Worm (Caenorhabditis elegans) whole organism, young adult: Measurements from ENCODE around the gene ZK1248.20.

Experiments used
- B0019.2 ChIP-seq: fragments of 200-800 bp; sonication (Bioruptor generic); conservative IDR thresholded peaks from 2 replicates; pipeline ENCODE4 v1.3.6; 2022; ENCODE audit warnings: missing genetic modification reagents, missing genetic modification characterization, missing compliant biosample characterization
- B0035.1 ChIP-seq: sonication (generic microtip); optimal IDR thresholded peaks from 2 replicates; lab custom pipeline; 2016; ENCODE audit warnings: missing genetic modification characterization, mild to moderate bottlenecking, missing compliant biosample characterization, missing genotype, missing genetic modification reagents
- B0261.1 ChIP-seq: sonication (generic microtip); optimal IDR thresholded peaks from 2 replicates; lab custom pipeline; 2016; ENCODE audit warnings: mild to moderate bottlenecking, missing genetic modification characterization, moderate library complexity, missing compliant biosample characterization
- C17E4.6 ChIP-seq: fragments of 200-800 bp; sonication (Bioruptor generic); IDR thresholded peaks from 2 replicates; pipeline ENCODE4 v1.3.6; 2022; ENCODE audit warnings: missing genetic modification reagents, missing genetic modification characterization, missing compliant biosample characterization
- D2030.7 ChIP-seq: fragments of 200-800 bp; sonication (Bioruptor generic); IDR thresholded peaks from 2 replicates; pipeline ENCODE4 v1.3.6; 2022; ENCODE audit warnings: missing genetic modification reagents, missing genetic modification characterization, missing compliant biosample characterization
- F10E7.11 ChIP-seq: sonication (generic microtip); optimal IDR thresholded peaks from 2 replicates; lab custom pipeline; 2017; ENCODE audit warnings: mild to moderate bottlenecking, missing genetic modification characterization, moderate library complexity, missing compliant biosample characterization
- F33H1.4 ChIP-seq: fragments of 200-800 bp; sonication (Bioruptor generic); IDR thresholded peaks from 2 replicates; pipeline ENCODE4 v1.3.6; 2022; ENCODE audit warnings: missing genetic modification reagents, missing genetic modification characterization, missing compliant biosample characterization
- F37B4.10 ChIP-seq: fragments of 200-800 bp; sonication (Bioruptor generic); IDR thresholded peaks from 2 replicates; pipeline ENCODE4 v1.3.6; 2022; ENCODE audit warnings: missing genetic modification characterization, missing compliant biosample characterization
- F55B11.4 ChIP-seq: sonication (generic microtip); optimal IDR thresholded peaks from 2 replicates; lab custom pipeline; 2016; ENCODE audit warnings: missing compliant biosample characterization, missing genetic modification characterization, borderline replicate concordance; ENCODE audit not compliant: insufficient read depth
- Y53F4B.3 ChIP-seq: fragments of 200-800 bp; sonication (Bioruptor generic); IDR thresholded peaks from 2 replicates; pipeline ENCODE4 v1.3.6; 2022; ENCODE audit warnings: missing genetic modification reagents, missing genetic modification characterization, missing compliant biosample characterization
- akir-1 ChIP-seq: fragments of 200-800 bp; sonication (Bioruptor generic); optimal IDR thresholded peaks from 2 replicates; lab custom pipeline; 2018; ENCODE audit warnings: mild to moderate bottlenecking, missing genetic modification characterization, moderate library complexity, missing compliant biosample characterization
- atf-7 ChIP-seq: sonication (generic microtip); optimal IDR thresholded peaks from 2 replicates; lab custom pipeline; 2017; ENCODE audit warnings: mild to moderate bottlenecking, missing genetic modification characterization, missing compliant biosample characterization
- attf-6 ChIP-seq: fragments of 200-800 bp; sonication (Bioruptor generic); IDR thresholded peaks from 2 replicates; pipeline ENCODE4 v1.3.6; 2022; ENCODE audit warnings: missing genetic modification reagents, missing genetic modification characterization, missing compliant biosample characterization
- bed-2 ChIP-seq: fragments of 200-800 bp; sonication (Bioruptor generic); IDR thresholded peaks from 2 replicates; pipeline ENCODE4 v1.3.6; 2022; ENCODE audit warnings: missing genetic modification reagents, missing genetic modification characterization, missing compliant biosample characterization
- ccch-3 ChIP-seq: fragments of 200-800 bp; sonication (Bioruptor generic); optimal IDR thresholded peaks from 2 replicates; lab custom pipeline; 2018; ENCODE audit warnings: mild to moderate bottlenecking, missing genetic modification characterization, missing compliant biosample characterization
- cebp-1 ChIP-seq, 2 experiments: fragments of 200-800 bp in 1 of 2; sonication (Bioruptor generic) in 1 of 2; sonication (generic microtip) in 1 of 2; IDR thresholded peaks in 1 of 2; optimal IDR thresholded peaks in 1 of 2; 2 replicates each; pipeline versions ENCODE4 v1.3.6 to Lab custom; 2017 to 2022; ENCODE audit warnings: missing compliant biosample characterization in 2 of 2, missing genetic modification characterization in 2 of 2, mild to moderate bottlenecking in 1 of 2, missing genetic modification reagents in 1 of 2, moderate library complexity in 1 of 2
- ceh-27 ChIP-seq: fragments of 200-800 bp; sonication (Bioruptor generic); optimal IDR thresholded peaks from 2 replicates; lab custom pipeline; 2018; ENCODE audit warnings: mild to moderate bottlenecking, missing genetic modification characterization, moderate library complexity, missing compliant biosample characterization
- ceh-79 ChIP-seq: sonication (generic microtip); optimal IDR thresholded peaks from 2 replicates; lab custom pipeline; 2017; ENCODE audit warnings: mild to moderate bottlenecking, missing genetic modification characterization, missing compliant biosample characterization
- egrh-3 ChIP-seq: fragments of 200-800 bp; sonication (Bioruptor generic); IDR thresholded peaks from 2 replicates; pipeline ENCODE4 v1.3.6; 2022; ENCODE audit warnings: missing genetic modification reagents, missing genetic modification characterization, missing compliant biosample characterization
- fkh-3 ChIP-seq: sonication (generic microtip); optimal IDR thresholded peaks from 2 replicates; lab custom pipeline; 2016; ENCODE audit warnings: mild to moderate bottlenecking, missing genetic modification characterization, missing compliant biosample characterization
- hlh-12 ChIP-seq: sonication (generic microtip); optimal IDR thresholded peaks from 2 replicates; lab custom pipeline; 2016; ENCODE audit warnings: missing genetic modification characterization, missing compliant biosample characterization
- hmg-1.2 ChIP-seq: fragments of 200-800 bp; sonication (Bioruptor generic); IDR thresholded peaks from 2 replicates; pipeline ENCODE4 v1.3.6; 2022; ENCODE audit warnings: missing genetic modification reagents, missing genetic modification characterization, missing compliant biosample characterization
- hsf-1 ChIP-seq: fragments of 200-800 bp; sonication (Bioruptor generic); IDR thresholded peaks from 2 replicates; pipeline ENCODE4 v1.3.6; 2022; ENCODE audit warnings: missing genetic modification reagents, missing genetic modification characterization, missing compliant biosample characterization
- let-526 ChIP-seq: fragments of 200-800 bp; sonication (Bioruptor generic); IDR thresholded peaks from 2 replicates; pipeline ENCODE4 v1.3.6; 2022; ENCODE audit warnings: missing genetic modification reagents, missing genetic modification characterization, missing compliant biosample characterization
- lir-1 ChIP-seq: fragments of 200-800 bp; sonication (Bioruptor generic); conservative IDR thresholded peaks from 2 replicates; pipeline ENCODE4 v1.3.6; 2022; ENCODE audit warnings: missing genetic modification reagents, missing genetic modification characterization, missing compliant biosample characterization
- madf-8 ChIP-seq: fragments of 200-800 bp; sonication (Bioruptor generic); conservative IDR thresholded peaks from 2 replicates; pipeline ENCODE4 v1.3.6; 2022; ENCODE audit warnings: missing genetic modification reagents, missing genetic modification characterization, missing compliant biosample characterization
- mel-28 ChIP-seq: sonication (generic microtip); optimal IDR thresholded peaks from 2 replicates; lab custom pipeline; 2016; ENCODE audit warnings: borderline replicate concordance, mild to moderate bottlenecking, missing genetic modification characterization, missing compliant biosample characterization
- nfyb-1 ChIP-seq: fragments of 200-800 bp; sonication (Bioruptor generic); IDR thresholded peaks from 2 replicates; pipeline ENCODE4 v1.3.6; 2022; ENCODE audit warnings: missing genetic modification reagents, missing genetic modification characterization, missing compliant biosample characterization
- nhr-179 ChIP-seq: sonication (generic microtip); optimal IDR thresholded peaks from 2 replicates; lab custom pipeline; 2016; ENCODE audit warnings: mild to moderate bottlenecking, missing genetic modification characterization, missing compliant biosample characterization
- nhr-27 ChIP-seq: fragments of 200-800 bp; sonication (Bioruptor generic); optimal IDR thresholded peaks from 2 replicates; lab custom pipeline; 2018; ENCODE audit warnings: mild to moderate bottlenecking, missing genetic modification characterization, moderate library complexity, missing compliant biosample characterization
- pbrm-1 ChIP-seq: fragments of 200-800 bp; sonication (Bioruptor generic); IDR thresholded peaks from 2 replicates; pipeline ENCODE4 v1.3.6; 2022; ENCODE audit warnings: missing genetic modification reagents, missing genetic modification characterization, missing compliant biosample characterization
- repo-1 ChIP-seq: sonication (generic microtip); optimal IDR thresholded peaks from 2 replicates; lab custom pipeline; 2017; ENCODE audit warnings: mild to moderate bottlenecking, missing genetic modification characterization, missing compliant biosample characterization
- rpc-1 ChIP-seq, 2 experiments: fragments of 150-350 bp in 1 of 2; sonication (generic microtip) in 1 of 2; optimal IDR thresholded peaks; 2 replicates each; lab custom pipeline; 2014 to 2018; ENCODE audit warnings: missing biosample characterization in 1 of 2, missing genetic modification characterization in 1 of 2, missing genetic modification reagents in 1 of 2, missing genotype in 1 of 2
- sea-2 ChIP-seq: fragments of 200-800 bp; sonication (Bioruptor generic); IDR thresholded peaks from 2 replicates; pipeline ENCODE4 v1.3.6; 2022; ENCODE audit warnings: missing genetic modification characterization, missing compliant biosample characterization
- snpc-1.1 ChIP-seq: sonication (generic microtip); optimal IDR thresholded peaks from 2 replicates; lab custom pipeline; 2017; ENCODE audit warnings: missing genetic modification characterization, mild to moderate bottlenecking, missing compliant biosample characterization, antibody characterized with exemption, moderate library complexity, missing genotype, missing genetic modification reagents; ENCODE audit not compliant: insufficient read depth
- snpc-4 ChIP-seq, 5 experiments: fragments of 150-350 bp in 1 of 5; sonication (generic microtip) in 4 of 5; optimal IDR thresholded peaks; 2 replicates each; lab custom pipeline; 2014 to 2018; ENCODE audit warnings: missing genetic modification characterization in 5 of 5, missing biosample characterization in 3 of 5, antibody characterized with exemption in 2 of 5, mild to moderate bottlenecking in 2 of 5, missing compliant biosample characterization in 2 of 5, missing genotype in 2 of 5, moderate library complexity in 2 of 5, missing genetic modification reagents in 1 of 5
- tlf-1 ChIP-seq: fragments of 200-800 bp; sonication (Bioruptor generic); optimal IDR thresholded peaks from 2 replicates; lab custom pipeline; 2018; ENCODE audit warnings: mild to moderate bottlenecking, missing genetic modification characterization, missing compliant biosample characterization
- unc-130 ChIP-seq: sonication (generic microtip); optimal IDR thresholded peaks from 2 replicates; lab custom pipeline; 2016; ENCODE audit warnings: missing genetic modification reagents, missing genetic modification characterization, missing compliant biosample characterization
- xnd-1 ChIP-seq: sonication (generic microtip); optimal IDR thresholded peaks from 2 replicates; lab custom pipeline; 2016; ENCODE audit warnings: missing genotype, missing genetic modification reagents, missing genetic modification characterization, missing compliant biosample characterization
- ztf-25 ChIP-seq: fragments of 200-800 bp; sonication (Bioruptor generic); IDR thresholded peaks from 2 replicates; pipeline ENCODE4 v1.3.6; 2022; ENCODE audit warnings: missing genetic modification reagents, missing genetic modification characterization, missing compliant biosample characterization
- ztf-28 ChIP-seq: fragments of 200-800 bp; sonication (Bioruptor generic); IDR thresholded peaks from 2 replicates; pipeline ENCODE4 v1.3.6; 2022; ENCODE audit warnings: missing genetic modification reagents, missing genetic modification characterization, missing compliant biosample characterization

The ZK1248.20 gene

ce11 chrII:5779866-5780265, 36.6 kb upstream of the ZK1248.20 start:
- TF ChIP-seq hmg-1.2 (GFP tag; lab: Robert Waterston, UW) (peak; percentile 50; the same call in 1 of the 2 replicates), ztf-25 (no peak), ceh-27 (GFP tag; lab: Kevin White, UChicago) (peak; percentile 7)

- TF ChIP-seq attf-6 (GFP tag; lab: Robert Waterston, UW) (peak; percentile 77; the same call in 1 of the 2 replicates), lir-1 (GFP tag; lab: Robert Waterston, UW) (0 out of 2 replicates have a peak, but pooled peaks have one; percentile 12), F10E7.11 (tag; lab: Kevin White, UChicago) (peak; percentile 75), F33H1.4 (peak; percentile 34; the same call in 1 of the 2 replicates), egrh-3 (GFP tag; lab: Robert Waterston, UW) (peak; percentile 49; the same call in 1 of the 2 replicates), mel-28 (tag; lab: Kevin White, UChicago) (no peak), F37B4.10 (GFP tag; lab: Robert Waterston, UW) (no peak), snpc-1.1 (peak; percentile 31), ztf-28 (peak; percentile 86), tlf-1 (GFP tag; lab: Kevin White, UChicago) (peak; percentile 23), hsf-1 (GFP tag; lab: Robert Waterston, UW) (peak; percentile 44; the same call in 1 of the 2 replicates), xnd-1 (tag; lab: Kevin White, UChicago) (peak; percentile 39), B0261.1 (tag; lab: Kevin White, UChicago) (peak; percentile 94), unc-130 (peak; percentile 50), madf-8 (GFP tag; lab: Robert Waterston, UW) (0 out of 2 replicates have a peak, but pooled peaks have one; percentile 5), D2030.7 (GFP tag; lab: Robert Waterston, UW) (peak; percentile 89), cebp-1 (GFP tag; IDR thresholded peaks at IDR 0.05; lab: Robert Waterston, UW) (0 out of 2 replicates have a peak, but pooled peaks have one; percentile 53), cebp-1 (tag; optimal IDR thresholded peaks at IDR 0.05; lab: Kevin White, UChicago) (peak; percentile 70), nhr-27 (tag; lab: Kevin White, UChicago) (peak; percentile 60), rpc-1 (optimal IDR thresholded peaks at IDR 0.05; lab: Kevin White, UChicago) (peak; percentile 90), rpc-1 (tag; optimal IDR thresholded peaks at IDR 0.05; lab: Kevin White, UChicago) (peak; percentile 89), B0035.1 (tag; lab: Kevin White, UChicago) (peak; percentile 72), sea-2 (GFP tag; lab: Robert Waterston, UW) (no peak), akir-1 (GFP tag; lab: Kevin White, UChicago) (no peak), let-526 (GFP tag; lab: Robert Waterston, UW) (peak; percentile 67; the same call in 1 of the 2 replicates), pbrm-1 (GFP tag; lab: Robert Waterston, UW) (peak; percentile 79), Y53F4B.3 (GFP tag; lab: Robert Waterston, UW) (peak; percentile 60; the same call in 1 of the 2 replicates), F55B11.4 (no peak), snpc-4 (GFP tag; optimal IDR thresholded peaks at IDR 0.05; lab: Kevin White, UChicago) (peak; percentile 55), snpc-4 (tag; optimal IDR thresholded peaks at IDR 0.05; lab: Kevin White, UChicago) (peak in 3 of 4 experiments; percentile 76 to 81 (median 77)), nhr-179 (tag; lab: Kevin White, UChicago) (peak; percentile 33), hlh-12 (tag; lab: Kevin White, UChicago) (peak; percentile 32), B0019.2 (GFP tag; lab: Robert Waterston, UW) (0 out of 2 replicates have a peak, but pooled peaks have one; percentile 55), repo-1 (tag; lab: Kevin White, UChicago) (peak; percentile 82), C17E4.6 (GFP tag; lab: Robert Waterston, UW) (0 out of 2 replicates have a peak, but pooled peaks have one; percentile 62), ccch-3 (GFP tag; lab: Kevin White, UChicago) (no peak), fkh-3 (tag; lab: Kevin White, UChicago) (peak; percentile 66), ceh-79 (tag; lab: Kevin White, UChicago) (peak; percentile 83), bed-2 (GFP tag; lab: Robert Waterston, UW) (peak; percentile 61; the same call in 1 of the 2 replicates), atf-7 (tag; lab: Kevin White, UChicago) (peak; percentile 72), nfyb-1 (GFP tag; lab: Robert Waterston, UW) (peak; percentile 88)
Observed at ce11 chrII:5781935-5782921, 34.2 kb upstream of the ZK1248.20 start, which contains the start of gene K05F1.6. TSS of gene K05F1.6 (plus strand) at chrII:5782520.
